Fruit fly (Drosophila melanogaster) S2 (cell line): Measurements from ENCODE around the gene CG8372.

Source experiments
- CG8478 ChIP-seq: fragments of >200 bp; optimal IDR thresholded peaks from 2 replicates; lab custom pipeline; 2018
- CTCF ChIP-seq, 2 experiments: fragments of >200 bp; optimal IDR thresholded peaks; 2 replicates each; lab custom pipeline; 2018

Gene CG8372

dm6 chr2L:8185008-8185407, 27.7 kb downstream of the CG8372 start:
- TF ChIP-seq CTCF (optimal IDR thresholded peaks at IDR 0.05; lab: Kevin White, UChicago) = peak; percentile 82 to 90
- no peak for TF ChIP-seq CG8478 (lab: Kevin White, UChicago)

DNA sequence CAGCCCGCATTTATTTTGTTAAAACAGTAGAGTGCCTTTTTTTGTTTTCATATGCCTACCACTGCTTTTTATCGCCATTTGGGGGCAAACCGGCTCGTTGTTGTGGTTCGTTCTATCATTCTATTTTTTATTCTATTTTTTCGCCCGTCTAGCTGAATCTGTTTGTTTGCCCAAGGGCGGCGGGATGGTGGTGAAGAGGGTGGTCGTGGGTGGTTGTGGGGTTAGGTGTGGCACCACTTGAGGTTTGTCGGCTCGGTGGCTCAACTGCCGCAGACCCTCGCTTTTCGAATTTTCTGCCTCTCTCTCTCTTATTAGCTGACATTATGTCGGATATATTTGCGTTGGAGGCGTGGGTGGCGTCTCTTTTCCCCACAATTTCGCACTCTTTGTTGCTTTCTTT, 41.2 kb downstream of the CG8372 start:
- no peak for TF ChIP-seq CTCF (optimal IDR thresholded peaks at IDR 0.05; lab: Kevin White, UChicago)
- no peak for TF ChIP-seq CG8478 (lab: Kevin White, UChicago)

DNA sequence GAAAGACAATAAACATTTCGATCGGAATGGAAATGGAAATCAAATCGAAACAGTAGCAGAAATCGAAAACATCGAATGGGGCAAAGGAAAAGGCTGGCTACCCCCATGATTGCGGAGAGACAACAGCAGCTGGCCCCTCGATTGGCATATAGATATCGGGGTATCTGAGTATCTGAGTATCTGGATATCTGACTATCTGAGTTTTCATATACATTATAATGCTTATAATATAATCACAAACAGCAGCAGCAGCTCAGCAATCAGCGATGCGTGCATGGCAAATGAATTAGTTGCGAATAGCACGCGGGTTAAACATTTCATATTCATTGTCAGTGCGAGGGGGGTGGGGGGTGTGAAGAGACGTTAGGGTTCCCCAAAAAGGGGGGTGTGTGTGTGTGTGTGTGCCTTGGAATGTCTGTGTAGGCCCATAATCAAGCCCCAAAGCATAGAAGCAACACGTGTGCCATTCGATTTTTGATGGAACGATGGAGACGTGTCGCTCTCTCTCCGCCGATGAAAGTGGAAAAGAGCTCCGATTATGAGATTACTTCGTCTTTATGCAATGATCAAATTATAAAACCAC, 42.0 kb downstream of the CG8372 start:
- TF ChIP-seq CTCF (optimal IDR thresholded peaks at IDR 0.05; lab: Kevin White, UChicago) (no peak), CG8478 (lab: Kevin White, UChicago) (no peak)

dm6 chr2L:8168075-8168474, 44.6 kb downstream of the CG8372 start:
- TF ChIP-seq CTCF (optimal IDR thresholded peaks at IDR 0.05; lab: Kevin White, UChicago) = no peak
- no peak for TF ChIP-seq CG8478 (lab: Kevin White, UChicago)

- no peak for TF ChIP-seq CG8478 (lab: Kevin White, UChicago)
- TF ChIP-seq CTCF (optimal IDR thresholded peaks at IDR 0.05; lab: Kevin White, UChicago) = no peak
These were observed 46.7 kb downstream of the CG8372 start for dm6 chr2L:8165800-8166576.

DNA sequence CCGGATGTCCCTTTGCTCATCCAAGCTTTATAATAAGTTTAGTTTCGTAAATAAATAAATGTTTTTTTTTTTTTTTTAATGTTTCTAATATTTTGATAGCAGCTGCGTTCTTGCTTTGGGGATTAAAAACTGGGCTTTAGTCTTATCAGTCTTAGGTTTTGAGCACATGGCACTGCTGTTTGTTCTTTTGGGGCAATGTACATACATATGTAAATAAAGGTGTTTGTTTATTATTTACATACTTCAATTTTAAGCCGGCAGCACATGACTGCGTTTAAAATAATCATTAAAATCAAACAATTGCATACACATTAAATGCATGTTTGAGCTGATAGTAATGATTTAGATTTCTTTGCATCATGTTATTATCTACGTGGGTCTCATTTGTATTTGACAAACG, 48.5 kb downstream of the CG8372 start:
- no peak for TF ChIP-seq CTCF (optimal IDR thresholded peaks at IDR 0.05; lab: Kevin White, UChicago)

DNA sequence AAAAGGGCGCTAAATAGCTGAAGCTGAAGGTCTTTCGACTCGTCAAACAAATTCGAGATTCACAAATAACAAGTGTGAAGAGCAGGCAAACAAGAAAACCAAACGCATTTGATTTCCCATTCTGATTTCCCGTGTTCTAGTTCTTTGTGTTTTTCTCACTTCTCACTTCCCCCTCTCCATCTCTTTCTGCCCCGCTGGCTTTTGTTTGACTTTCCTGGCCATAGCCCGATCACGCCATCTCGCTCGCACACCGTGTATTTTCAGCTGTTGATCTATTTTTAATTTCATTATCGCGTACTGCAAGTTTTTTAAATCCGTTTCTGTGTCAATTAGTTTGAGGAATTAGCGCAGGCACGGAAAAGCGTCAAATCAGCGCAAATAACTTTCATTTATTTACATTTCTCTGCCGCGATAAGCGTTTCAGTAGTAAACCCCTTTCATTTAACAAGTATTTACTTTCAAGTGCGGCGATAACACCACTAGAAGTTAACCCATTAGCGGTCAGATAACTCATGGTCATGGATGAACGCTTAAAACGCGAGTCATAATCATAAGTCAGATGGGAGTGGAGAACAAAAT, 49.0 kb downstream of the CG8372 start:
- TF ChIP-seq CG8478 (lab: Kevin White, UChicago) (no peak), CTCF (optimal IDR thresholded peaks at IDR 0.05; lab: Kevin White, UChicago) (no peak)

dm6 chr2L:8163025-8163351, 49.7 kb downstream of the CG8372 start, which contains the start of gene Piezo:
Gene Piezo (plus strand): TSS chr2L:8163073.
- TF ChIP-seq CTCF (optimal IDR thresholded peaks at IDR 0.05; lab: Kevin White, UChicago) = no peak
- no peak for TF ChIP-seq CG8478 (lab: Kevin White, UChicago)

DNA sequence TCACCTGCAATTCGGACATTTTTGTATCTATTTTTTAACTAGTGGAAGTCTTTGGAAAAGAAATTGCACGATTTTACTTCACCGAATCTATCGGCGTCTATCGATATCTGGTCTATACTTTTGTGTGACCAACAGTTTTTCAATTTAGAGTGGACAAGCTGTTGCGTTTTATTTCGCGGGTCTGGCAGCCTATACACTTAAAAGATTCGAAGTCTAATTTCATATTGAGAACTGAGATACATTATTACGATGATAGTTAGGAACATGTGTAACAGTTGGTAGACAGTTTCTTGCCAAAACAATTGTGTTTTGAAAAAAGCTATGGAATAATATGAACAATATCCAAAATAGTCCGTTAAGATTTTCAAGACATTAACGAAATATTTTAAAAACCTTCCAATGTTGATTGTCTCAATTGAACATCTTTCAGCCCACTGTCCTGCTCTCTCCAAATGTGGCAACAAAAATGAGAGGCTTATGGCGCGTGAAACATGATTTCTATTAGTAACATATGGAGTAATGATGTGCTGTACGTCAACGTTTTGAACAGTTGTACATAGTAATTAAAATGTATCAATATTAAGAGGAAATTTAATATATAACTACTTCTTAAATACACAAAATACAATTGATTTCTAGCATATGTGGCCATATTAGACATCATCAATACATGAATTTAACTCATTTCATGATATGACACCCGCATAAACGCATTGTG, 50.2 kb downstream of the CG8372 start, which contains the start of gene Acbp1:
Gene Acbp1 (minus strand): TSS at position 146 of the 718 bp plus-strand sequence.
- TF ChIP-seq CTCF (optimal IDR thresholded peaks at IDR 0.05; lab: Kevin White, UChicago) (no peak), CG8478 (lab: Kevin White, UChicago) (no peak)
